Fruit fly (Drosophila melanogaster): ENCODE data around the gene Gr10b.

DNA sequence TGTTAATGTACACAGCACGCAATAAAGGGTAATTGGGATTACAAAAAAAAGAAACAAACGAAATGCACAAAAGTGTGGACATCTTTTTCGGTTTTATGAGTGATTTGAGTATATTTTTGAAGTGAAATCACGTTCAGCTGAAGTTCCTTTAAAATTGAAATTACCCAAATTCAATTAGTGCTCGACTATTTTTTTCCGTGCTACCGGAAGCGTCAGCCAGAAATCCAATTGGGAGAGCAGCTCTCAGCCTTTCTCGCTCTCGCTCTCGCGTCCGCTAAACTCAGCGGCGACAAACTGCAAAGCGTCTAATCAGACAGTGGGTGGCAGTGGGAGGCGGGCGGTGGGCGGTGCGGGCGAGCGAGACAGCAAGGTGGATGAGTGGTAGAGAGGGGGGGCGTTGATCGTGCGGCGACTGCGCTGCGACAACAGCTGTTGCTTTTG lies 10.3 kb upstream of the Gr10b start:
- TF ChIP-seq cic (GFP tag; optimal IDR thresholded peaks at IDR 0.05) (peak; percentile 99), CG33017 (tag; optimal IDR thresholded peaks at IDR 0.05) (peak; percentile 86), kay (GFP tag; ENCODE audit: borderline replicate concordance) (peak; percentile 92), Mnt (GFP tag; optimal IDR thresholded peaks at IDR 0.05) (peak; percentile 78), CG12768 (GFP tag; optimal IDR thresholded peaks at IDR 0.05) (peak; percentile 92), CG5204 (GFP tag; optimal IDR thresholded peaks at IDR 0.05) (peak; percentile 80), CG11617 (GFP tag; optimal IDR thresholded peaks at IDR 0.05) (peak; percentile 92), pad (GFP tag; optimal IDR thresholded peaks at IDR 0.05) (peak; percentile 74), CG14711 (tag; optimal IDR thresholded peaks at IDR 0.05) (peak; percentile 88), Crg-1 (GFP tag; optimal IDR thresholded peaks at IDR 0.05) (peak; percentile 70)

Measured in whole organism, adult.